Worm (Caenorhabditis elegans) whole organism, young adult: Measurements from ENCODE around the gene tin-9.2.
A peak's percentile ranks its signal among the peaks of the same experiment; 100 is the strongest.

ENCODE experiments used
- B0261.1 ChIP-seq: sonication (generic microtip); optimal IDR thresholded peaks from 2 replicates; lab custom pipeline; 2016; ENCODE audit warnings: mild to moderate bottlenecking, missing genetic modification characterization, moderate library complexity, missing compliant biosample characterization
- C17E4.6 ChIP-seq: fragments of 200-800 bp; sonication (Bioruptor generic); IDR thresholded peaks from 2 replicates; pipeline ENCODE4 v1.3.6; 2022; ENCODE audit warnings: missing genetic modification reagents, missing genetic modification characterization, missing compliant biosample characterization
- F52B5.7 ChIP-seq: sonication (generic microtip); optimal IDR thresholded peaks from 2 replicates; lab custom pipeline; 2016; ENCODE audit warnings: mild to moderate bottlenecking, missing genetic modification characterization, missing compliant biosample characterization
- F57A8.1 ChIP-seq: fragments of 200-800 bp; sonication (Bioruptor generic); optimal IDR thresholded peaks from 2 replicates; lab custom pipeline; 2018; ENCODE audit warnings: mild to moderate bottlenecking, missing genetic modification characterization, moderate library complexity, missing compliant biosample characterization
- F57C9.4 ChIP-seq: sonication (generic microtip); optimal IDR thresholded peaks from 2 replicates; lab custom pipeline; 2017; ENCODE audit warnings: mild to moderate bottlenecking, missing genetic modification characterization, missing compliant biosample characterization
- K11D2.4 ChIP-seq: fragments of 200-800 bp; sonication (Bioruptor generic); IDR thresholded peaks from 2 replicates; pipeline ENCODE4 v1.3.6; 2022; ENCODE audit warnings: missing genetic modification reagents, missing genetic modification characterization, missing compliant biosample characterization
- T26A5.8 ChIP-seq: sonication (generic microtip); optimal IDR thresholded peaks from 2 replicates; lab custom pipeline; 2016; ENCODE audit warnings: missing genetic modification characterization, missing compliant biosample characterization
- Y53G8AR.9 ChIP-seq: fragments of 200-800 bp; sonication (Bioruptor generic); conservative IDR thresholded peaks from 2 replicates; pipeline ENCODE4 v1.3.6; 2022; ENCODE audit warnings: missing genetic modification reagents, missing genetic modification characterization, missing compliant biosample characterization
- Y95B8A.8 ChIP-seq: fragments of 200-800 bp; sonication (Bioruptor generic); IDR thresholded peaks from 2 replicates; pipeline ENCODE4 v1.3.6; 2022; ENCODE audit warnings: missing genetic modification reagents, missing genetic modification characterization, missing compliant biosample characterization
- aptf-2 ChIP-seq: fragments of 200-800 bp; sonication (Bioruptor generic); conservative IDR thresholded peaks from 2 replicates; pipeline ENCODE4 v1.3.6; 2022; ENCODE audit warnings: missing genetic modification reagents, missing genetic modification characterization, missing compliant biosample characterization
- atf-7 ChIP-seq: sonication (generic microtip); optimal IDR thresholded peaks from 2 replicates; lab custom pipeline; 2017; ENCODE audit warnings: mild to moderate bottlenecking, missing genetic modification characterization, missing compliant biosample characterization
- athp-1 ChIP-seq: sonication (generic microtip); optimal IDR thresholded peaks from 2 replicates; lab custom pipeline; 2017; ENCODE audit warnings: mild to moderate bottlenecking, missing genetic modification characterization, missing compliant biosample characterization
- bed-2 ChIP-seq: fragments of 200-800 bp; sonication (Bioruptor generic); IDR thresholded peaks from 2 replicates; pipeline ENCODE4 v1.3.6; 2022; ENCODE audit warnings: missing genetic modification reagents, missing genetic modification characterization, missing compliant biosample characterization
- ccch-3 ChIP-seq: fragments of 200-800 bp; sonication (Bioruptor generic); optimal IDR thresholded peaks from 2 replicates; lab custom pipeline; 2018; ENCODE audit warnings: mild to moderate bottlenecking, missing genetic modification characterization, missing compliant biosample characterization
- cebp-1 ChIP-seq, 2 experiments: fragments of 200-800 bp in 1 of 2; sonication (Bioruptor generic) in 1 of 2; sonication (generic microtip) in 1 of 2; IDR thresholded peaks in 1 of 2; optimal IDR thresholded peaks in 1 of 2; 2 replicates each; pipeline versions ENCODE4 v1.3.6 to Lab custom; 2017 to 2022; ENCODE audit warnings: missing compliant biosample characterization in 2 of 2, missing genetic modification characterization in 2 of 2, mild to moderate bottlenecking in 1 of 2, missing genetic modification reagents in 1 of 2, moderate library complexity in 1 of 2
- ceh-27 ChIP-seq: fragments of 200-800 bp; sonication (Bioruptor generic); optimal IDR thresholded peaks from 2 replicates; lab custom pipeline; 2018; ENCODE audit warnings: mild to moderate bottlenecking, missing genetic modification characterization, moderate library complexity, missing compliant biosample characterization
- ceh-40 ChIP-seq: fragments of 200-800 bp; sonication (Bioruptor generic); IDR thresholded peaks from 2 replicates; pipeline ENCODE4 v1.3.6; 2022; ENCODE audit warnings: missing genetic modification characterization, missing compliant biosample characterization
- ceh-91 ChIP-seq: fragments of 200-800 bp; sonication (Bioruptor generic); IDR thresholded peaks from 2 replicates; pipeline ENCODE4 v1.3.6; 2022; ENCODE audit warnings: missing genetic modification reagents, missing genetic modification characterization, missing compliant biosample characterization
- chd-7 ChIP-seq: sonication (generic microtip); optimal IDR thresholded peaks from 2 replicates; lab custom pipeline; 2016; ENCODE audit warnings: mild to moderate bottlenecking, missing genetic modification characterization, moderate library complexity, missing compliant biosample characterization
- die-1 ChIP-seq: sonication (generic microtip); optimal IDR thresholded peaks from 2 replicates; lab custom pipeline; 2016; ENCODE audit warnings: missing genotype, mild to moderate bottlenecking, missing genetic modification characterization, missing compliant biosample characterization
- egl-18 ChIP-seq: fragments of 200-800 bp; sonication (Bioruptor generic); IDR thresholded peaks from 2 replicates; pipeline ENCODE4 v1.3.6; 2022; ENCODE audit warnings: missing genetic modification reagents, missing genetic modification characterization, missing compliant biosample characterization
- egl-44 ChIP-seq: fragments of 200-800 bp; sonication (Bioruptor generic); IDR thresholded peaks from 2 replicates; pipeline ENCODE4 v1.3.6; 2022; ENCODE audit warnings: missing genetic modification reagents, missing genetic modification characterization, missing compliant biosample characterization
- egrh-3 ChIP-seq: fragments of 200-800 bp; sonication (Bioruptor generic); IDR thresholded peaks from 2 replicates; pipeline ENCODE4 v1.3.6; 2022; ENCODE audit warnings: missing genetic modification reagents, missing genetic modification characterization, missing compliant biosample characterization
- ekl-4 ChIP-seq: fragments of 200-800 bp; sonication (Bioruptor generic); IDR thresholded peaks from 2 replicates; pipeline ENCODE4 v1.3.6; 2022; ENCODE audit warnings: missing genetic modification reagents, missing genetic modification characterization, missing compliant biosample characterization
- ets-4 ChIP-seq: fragments of 200-800 bp; sonication (Bioruptor generic); optimal IDR thresholded peaks from 2 replicates; lab custom pipeline; 2018; ENCODE audit warnings: mild to moderate bottlenecking, missing genetic modification characterization, missing compliant biosample characterization
- gei-17 ChIP-seq: fragments of 200-800 bp; sonication (Bioruptor generic); optimal IDR thresholded peaks from 2 replicates; lab custom pipeline; 2018; ENCODE audit warnings: mild to moderate bottlenecking, missing genetic modification characterization, missing compliant biosample characterization
- him-1 ChIP-seq: sonication (generic microtip); optimal IDR thresholded peaks from 2 replicates; lab custom pipeline; 2016; ENCODE audit warnings: missing genotype, missing genetic modification reagents, missing genetic modification characterization, missing compliant biosample characterization
- hlh-26 ChIP-seq: fragments of 200-800 bp; sonication (Bioruptor generic); conservative IDR thresholded peaks from 2 replicates; pipeline ENCODE4 v1.3.6; 2022; ENCODE audit warnings: missing genetic modification reagents, missing genetic modification characterization, missing compliant biosample characterization
- hmg-1.2 ChIP-seq: fragments of 200-800 bp; sonication (Bioruptor generic); IDR thresholded peaks from 2 replicates; pipeline ENCODE4 v1.3.6; 2022; ENCODE audit warnings: missing genetic modification reagents, missing genetic modification characterization, missing compliant biosample characterization
- hsf-1 ChIP-seq: fragments of 200-800 bp; sonication (Bioruptor generic); IDR thresholded peaks from 2 replicates; pipeline ENCODE4 v1.3.6; 2022; ENCODE audit warnings: missing genetic modification reagents, missing genetic modification characterization, missing compliant biosample characterization
- lag-1 ChIP-seq: fragments of 200-800 bp; sonication (Bioruptor generic); IDR thresholded peaks from 2 replicates; pipeline ENCODE4 v1.3.6; 2022; ENCODE audit warnings: missing genetic modification reagents, missing genetic modification characterization, missing compliant biosample characterization
- lin-35 ChIP-seq, 3 experiments: fragments of 150-350 bp in 2 of 3; sonication (generic microtip) in 1 of 3; optimal IDR thresholded peaks; 2 replicates each; lab custom pipeline; 2014 to 2018; ENCODE audit warnings: missing biosample characterization in 3 of 3, missing genetic modification characterization in 3 of 3, missing genetic modification reagents in 3 of 3
- lsl-1 ChIP-seq: fragments of 200-800 bp; sonication (Bioruptor generic); optimal IDR thresholded peaks from 2 replicates; lab custom pipeline; 2018; ENCODE audit warnings: mild to moderate bottlenecking, missing genetic modification characterization, moderate library complexity, missing compliant biosample characterization
- lsy-27 ChIP-seq: sonication (generic microtip); optimal IDR thresholded peaks from 2 replicates; lab custom pipeline; 2017; ENCODE audit warnings: missing genetic modification characterization, mild to moderate bottlenecking, missing compliant biosample characterization, antibody characterized with exemption, missing genotype, borderline replicate concordance; ENCODE audit not compliant: insufficient read depth
- mel-28 ChIP-seq: sonication (generic microtip); optimal IDR thresholded peaks from 2 replicates; lab custom pipeline; 2016; ENCODE audit warnings: borderline replicate concordance, mild to moderate bottlenecking, missing genetic modification characterization, missing compliant biosample characterization
- nfyb-1 ChIP-seq: fragments of 200-800 bp; sonication (Bioruptor generic); IDR thresholded peaks from 2 replicates; pipeline ENCODE4 v1.3.6; 2022; ENCODE audit warnings: missing genetic modification reagents, missing genetic modification characterization, missing compliant biosample characterization
- nhr-27 ChIP-seq: fragments of 200-800 bp; sonication (Bioruptor generic); optimal IDR thresholded peaks from 2 replicates; lab custom pipeline; 2018; ENCODE audit warnings: mild to moderate bottlenecking, missing genetic modification characterization, moderate library complexity, missing compliant biosample characterization
- nhr-90 ChIP-seq: sonication (generic microtip); optimal IDR thresholded peaks from 2 replicates; lab custom pipeline; 2016; ENCODE audit warnings: missing genotype, mild to moderate bottlenecking, missing genetic modification characterization, missing compliant biosample characterization
- rcor-1 ChIP-seq: fragments of 200-800 bp; sonication (Bioruptor generic); IDR thresholded peaks from 2 replicates; pipeline ENCODE4 v1.3.6; 2022; ENCODE audit warnings: missing genetic modification reagents, missing genetic modification characterization, missing compliant biosample characterization
- rec-8 ChIP-seq, 2 experiments: sonication (generic microtip); optimal IDR thresholded peaks; 2 replicates each; lab custom pipeline; 2016; ENCODE audit warnings: mild to moderate bottlenecking in 2 of 2, missing genetic modification characterization in 2 of 2, missing genetic modification reagents in 2 of 2, missing genotype in 2 of 2, missing biosample characterization in 1 of 2, missing compliant biosample characterization in 1 of 2, moderate library complexity in 1 of 2
- snpc-3.4 ChIP-seq: sonication (generic microtip); optimal IDR thresholded peaks from 2 replicates; lab custom pipeline; 2017; ENCODE audit warnings: missing genetic modification characterization, mild to moderate bottlenecking, missing compliant biosample characterization, antibody characterized with exemption, moderate library complexity, missing genotype, missing genetic modification reagents
- somi-1 ChIP-seq: fragments of 200-800 bp; sonication (Bioruptor generic); optimal IDR thresholded peaks from 2 replicates; lab custom pipeline; 2018; ENCODE audit warnings: mild to moderate bottlenecking, missing genetic modification characterization, missing compliant biosample characterization
- tlf-1 ChIP-seq: fragments of 200-800 bp; sonication (Bioruptor generic); optimal IDR thresholded peaks from 2 replicates; lab custom pipeline; 2018; ENCODE audit warnings: mild to moderate bottlenecking, missing genetic modification characterization, missing compliant biosample characterization
- ztf-26 ChIP-seq: sonication (generic microtip); optimal IDR thresholded peaks from 2 replicates; lab custom pipeline; 2017; ENCODE audit warnings: missing genetic modification characterization, missing compliant biosample characterization
- ztf-28 ChIP-seq: fragments of 200-800 bp; sonication (Bioruptor generic); IDR thresholded peaks from 2 replicates; pipeline ENCODE4 v1.3.6; 2022; ENCODE audit warnings: missing genetic modification reagents, missing genetic modification characterization, missing compliant biosample characterization

tin-9.2 gene

ce11 chrIV:13095462-13095861 lies 3.3 kb upstream of the tin-9.2 start, which contains the start of gene rfc-3 (continued):
- TF ChIP-seq hlh-26 (GFP tag; lab: Robert Waterston, UW) (no peak), snpc-3.4 (tag; lab: Kevin White, UChicago) (no peak), tlf-1 (GFP tag; lab: Kevin White, UChicago) (no peak), B0261.1 (tag; lab: Kevin White, UChicago) (no peak), ceh-27 (GFP tag; lab: Kevin White, UChicago) (no peak), F57C9.4 (tag; lab: Kevin White, UChicago) (no peak), egrh-3 (GFP tag; lab: Robert Waterston, UW) (no peak), nhr-27 (no peak), ceh-91 (no peak), Y53G8AR.9 (GFP tag; lab: Robert Waterston, UW) (no peak), egl-18 (GFP tag; lab: Robert Waterston, UW) (no peak), somi-1 (GFP tag; lab: Kevin White, UChicago) (no peak), ztf-28 (GFP tag; lab: Robert Waterston, UW) (no peak), T26A5.8 (tag; lab: Kevin White, UChicago) (no peak), C17E4.6 (GFP tag; lab: Robert Waterston, UW) (no peak), lin-35 (GFP tag; optimal IDR thresholded peaks at IDR 0.05; lab: Kevin White, UChicago) (no peak), ztf-26 (no peak), egl-44 (GFP tag; lab: Robert Waterston, UW) (no peak), ets-4 (GFP tag; lab: Kevin White, UChicago) (no peak), lsy-27 (tag; lab: Kevin White, UChicago) (no peak), athp-1 (tag; lab: Kevin White, UChicago) (no peak), cebp-1 (GFP tag; IDR thresholded peaks at IDR 0.05; lab: Robert Waterston, UW) (no peak), cebp-1 (tag; optimal IDR thresholded peaks at IDR 0.05; lab: Kevin White, UChicago) (no peak)

- TF ChIP-seq F52B5.7 (tag; lab: Kevin White, UChicago) (no peak), ztf-26 (no peak), hsf-1 (GFP tag; lab: Robert Waterston, UW) (peak; percentile 66; the same call in 1 of the 2 replicates), atf-7 (tag; lab: Kevin White, UChicago) (no peak), hmg-1.2 (peak; percentile 41), chd-7 (tag; lab: Kevin White, UChicago) (peak; percentile 19), cebp-1 (GFP tag; IDR thresholded peaks at IDR 0.05; lab: Robert Waterston, UW) (no peak), cebp-1 (tag; optimal IDR thresholded peaks at IDR 0.05; lab: Kevin White, UChicago) (peak; percentile 34), him-1 (tag; lab: Kevin White, UChicago) (no peak), K11D2.4 (GFP tag; lab: Robert Waterston, UW) (no peak), gei-17 (GFP tag; lab: Kevin White, UChicago) (no peak), aptf-2 (no peak), ccch-3 (GFP tag; lab: Kevin White, UChicago) (no peak), die-1 (tag; lab: Kevin White, UChicago) (no peak), F57C9.4 (tag; lab: Kevin White, UChicago) (no peak), ekl-4 (GFP tag; lab: Robert Waterston, UW) (0 out of 2 replicates have a peak, but pooled peaks have one; percentile 30), T26A5.8 (tag; lab: Kevin White, UChicago) (peak; percentile 1), Y95B8A.8 (GFP tag; lab: Robert Waterston, UW) (0 out of 2 replicates have a peak, but pooled peaks have one; percentile 13), lsl-1 (peak; percentile 27), ceh-40 (no peak), F57A8.1 (GFP tag; lab: Kevin White, UChicago) (no peak), egl-44 (GFP tag; lab: Robert Waterston, UW) (no peak), rcor-1 (GFP tag; lab: Robert Waterston, UW) (no peak), lag-1 (GFP tag; lab: Robert Waterston, UW) (no peak), nfyb-1 (GFP tag; lab: Robert Waterston, UW) (0 out of 2 replicates have a peak, but pooled peaks have one; percentile 7), athp-1 (tag; lab: Kevin White, UChicago) (peak; percentile 48), lin-35 (GFP tag; optimal IDR thresholded peaks at IDR 0.05; lab: Kevin White, UChicago) (no peak), nhr-90 (tag; lab: Kevin White, UChicago) (peak; percentile 4), rec-8 (tag; optimal IDR thresholded peaks at IDR 0.05; lab: Kevin White, UChicago) (peak in 1 of 2 experiments; percentile 4), bed-2 (GFP tag; lab: Robert Waterston, UW) (no peak), mel-28 (tag; lab: Kevin White, UChicago) (no peak)
Observed at ce11 chrIV:13096778-13097177, 2.0 kb upstream of the tin-9.2 start.
